Fruit fly (Drosophila melanogaster): ENCODE data around the gene Alg14.

The Alg14 gene

DNA sequence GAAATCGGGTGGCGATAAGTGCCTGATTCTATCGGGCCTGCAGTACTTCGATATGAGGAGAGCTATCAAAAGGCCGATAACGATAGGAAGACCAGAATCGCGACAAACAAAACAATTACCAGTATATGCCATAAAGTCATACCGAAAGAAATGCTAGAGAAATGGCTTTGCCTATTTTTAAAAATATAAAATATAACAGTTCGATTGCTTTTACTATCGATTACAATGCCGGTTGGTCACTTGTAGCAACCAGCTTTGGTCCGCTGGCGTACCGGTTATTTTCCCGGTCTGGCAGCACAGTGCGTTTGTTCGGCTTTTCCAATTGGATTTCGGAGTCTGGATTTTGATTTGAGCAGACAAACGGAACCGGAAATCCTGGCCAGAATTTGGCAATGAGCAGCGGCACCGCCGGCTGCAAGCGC lies 9.5 kb upstream of the Alg14 start, which contains the start of the genes shtd, CG6294 and CG6299 (continued):
- TF ChIP-seq CG8359 (GFP tag; optimal IDR thresholded peaks at IDR 0.05; ENCODE audit: borderline replicate concordance) (no peak), Xrp1 (GFP tag; IDR thresholded peaks at IDR 0.05) (no peak), br (optimal IDR thresholded peaks at IDR 0.05) (no peak), Ets65A (GFP tag) (peak; percentile 86), CG10543 (GFP tag; optimal IDR thresholded peaks at IDR 0.05) (no peak), CG30431 (GFP tag; optimal IDR thresholded peaks at IDR 0.05) (no peak), sc (optimal IDR thresholded peaks at IDR 0.05) (no peak), sc (GFP tag; optimal IDR thresholded peaks at IDR 0.05) (no peak), D (optimal IDR thresholded peaks at IDR 0.05) (no peak), D (GFP tag; optimal IDR thresholded peaks at IDR 0.05) (no peak), H2.0 (GFP tag; IDR thresholded peaks at IDR 0.05) (no peak), CG1603 (tag; optimal IDR thresholded peaks at IDR 0.05) (no peak), ken (GFP tag; IDR thresholded peaks at IDR 0.05) (0 out of 3 replicates have a peak, but pooled peaks have one; percentile 39), gem (tag; optimal IDR thresholded peaks at IDR 0.05) (no peak), MTF-1 (GFP tag; optimal IDR thresholded peaks at IDR 0.05; ENCODE audit: borderline replicate concordance) (no peak), CG2199 (GFP tag; IDR thresholded peaks at IDR 0.05) (no peak), vnd (GFP tag; IDR thresholded peaks at IDR 0.05; ENCODE audit: partially characterized antibody) (peak; percentile 98), CG7786 (GFP tag; optimal IDR thresholded peaks at IDR 0.05) (no peak), exex (tag; optimal IDR thresholded peaks at IDR 0.05) (no peak), CG13624 (GFP tag; optimal IDR thresholded peaks at IDR 0.05) (no peak), Stat92E (GFP tag; optimal IDR thresholded peaks at IDR 0.05) (peak in 1 of 3 experiments; percentile 17), slp2 (GFP tag; optimal IDR thresholded peaks at IDR 0.05) (no peak), seq (GFP tag; IDR thresholded peaks at IDR 0.05) (no peak), dan (GFP tag; IDR thresholded peaks at IDR 0.05) (no peak), Dll (GFP tag; IDR thresholded peaks at IDR 0.05; ENCODE audit: partially characterized antibody) (peak; percentile 94), tap (tag; optimal IDR thresholded peaks at IDR 0.05) (no peak), CG11723 (GFP tag; optimal IDR thresholded peaks at IDR 0.05) (no peak), ap (GFP tag; IDR thresholded peaks at IDR 0.05) (no peak), Hey (tag; optimal IDR thresholded peaks at IDR 0.05) (no peak), ind (GFP tag; optimal IDR thresholded peaks at IDR 0.05) (no peak), schlank (tag; optimal IDR thresholded peaks at IDR 0.05) (no peak), Eip74EF (GFP tag; optimal IDR thresholded peaks at IDR 0.05) (no peak), Awh (GFP tag; IDR thresholded peaks at IDR 0.05) (no peak), Oaz (GFP tag; IDR thresholded peaks at IDR 0.05) (no peak), Atf3 (GFP tag; optimal IDR thresholded peaks at IDR 0.05) (no peak), CG3065 (GFP tag; optimal IDR thresholded peaks at IDR 0.05) (no peak), ttk (GFP tag; IDR thresholded peaks at IDR 0.05) (no peak), ftz-f1 (GFP tag; optimal IDR thresholded peaks at IDR 0.05) (no peak), so (GFP tag; IDR thresholded peaks at IDR 0.05) (no peak), CG15514 (GFP tag; optimal IDR thresholded peaks at IDR 0.05) (peak; percentile 94), CG11695 (GFP tag; IDR thresholded peaks at IDR 0.05) (no peak), Myb (GFP tag; optimal IDR thresholded peaks at IDR 0.05) (peak; percentile 76), trem (tag; optimal IDR thresholded peaks at IDR 0.05) (peak; percentile 79), Vsx1 (GFP tag; optimal IDR thresholded peaks at IDR 0.05) (no peak), ase (GFP tag; IDR thresholded peaks at IDR 0.05) (no peak), Hr3 (GFP tag; optimal IDR thresholded peaks at IDR 0.05) (no peak), dmrt99B (tag; optimal IDR thresholded peaks at IDR 0.05) (no peak), Dref (GFP tag; IDR thresholded peaks at IDR 0.05) (peak; percentile 96), Oli (tag; optimal IDR thresholded peaks at IDR 0.05) (no peak), CG12236 (GFP tag; optimal IDR thresholded peaks at IDR 0.05) (no peak), HLH3B (GFP tag; IDR thresholded peaks at IDR 0.05) (no peak), en (GFP tag; optimal IDR thresholded peaks at IDR 0.05) (no peak), zfh2 (GFP tag; optimal IDR thresholded peaks at IDR 0.05) (no peak)
